Fruit fly (Drosophila melanogaster): ENCODE measurements around the gene Mt2.

Gene Mt2

dm6 chr2L:12063035-12063434 is 33.3 kb upstream of the Mt2 start, which contains the start of gene Rab3-GAP (continued):
- TF ChIP-seq tap (tag; optimal IDR thresholded peaks at IDR 0.05) (peak; percentile 4), wor (GFP tag; IDR thresholded peaks at IDR 0.05) (no peak), jing (GFP tag; optimal IDR thresholded peaks at IDR 0.05) (no peak), CG12299 (tag; optimal IDR thresholded peaks at IDR 0.05) (no peak), Deaf1 (tag; optimal IDR thresholded peaks at IDR 0.05) (no peak), schlank (tag; optimal IDR thresholded peaks at IDR 0.05) (no peak), Drgx (GFP tag; IDR thresholded peaks at IDR 0.05) (no peak), Nf-YA (GFP tag; IDR thresholded peaks at IDR 0.05) (no peak), mam (GFP tag; optimal IDR thresholded peaks at IDR 0.05) (no peak), lmd (GFP tag; IDR thresholded peaks at IDR 0.05) (peak; percentile 10; the same call in 1 of the 2 replicates), nau (GFP tag; optimal IDR thresholded peaks at IDR 0.05) (no peak), CG18764 (GFP tag; optimal IDR thresholded peaks at IDR 0.05) (peak; percentile 8), CG4617 (GFP tag; optimal IDR thresholded peaks at IDR 0.05; ENCODE audit: borderline replicate concordance) (peak; percentile 6), D (optimal IDR thresholded peaks at IDR 0.05) (no peak), D (GFP tag; optimal IDR thresholded peaks at IDR 0.05) (no peak), Doc3 (GFP tag; IDR thresholded peaks at IDR 0.05; ENCODE audit: partially characterized antibody) (peak; percentile 48), CG11696 (GFP tag; IDR thresholded peaks at IDR 0.05) (no peak), sob (GFP tag; IDR thresholded peaks at IDR 0.05) (peak; percentile 29; the same call in 1 of the 2 replicates), NK7.1 (GFP tag; optimal IDR thresholded peaks at IDR 0.05) (no peak), repo (GFP tag; optimal IDR thresholded peaks at IDR 0.05) (no peak), CG17829 (tag; optimal IDR thresholded peaks at IDR 0.05) (peak; percentile 70), Trl (optimal IDR thresholded peaks at IDR 0.05) (no peak), Trl (GFP tag; optimal IDR thresholded peaks at IDR 0.05) (no peak), CG2712 (tag; optimal IDR thresholded peaks at IDR 0.05) (peak; percentile 64), twi (tag; optimal IDR thresholded peaks at IDR 0.05) (no peak), CG4424 (GFP tag; optimal IDR thresholded peaks at IDR 0.05) (peak; percentile 46), CG14014 (GFP tag; IDR thresholded peaks at IDR 0.05) (no peak; the same call in 1 of the 2 replicates), ro (GFP tag; IDR thresholded peaks at IDR 0.05) (no peak), tx (GFP tag; optimal IDR thresholded peaks at IDR 0.05) (no peak), esg (GFP tag; conservative IDR thresholded peaks at IDR 0.05) (no peak), zfh1 (GFP tag; IDR thresholded peaks at IDR 0.05) (peak; percentile 51; the same call in 1 of the 3 replicates), lola (GFP tag; optimal IDR thresholded peaks at IDR 0.05) (peak in 1 of 3 experiments; percentile 27), GATAe (GFP tag; conservative IDR thresholded peaks at IDR 0.05) (no peak), lilli (GFP tag; optimal IDR thresholded peaks at IDR 0.05) (peak; percentile 37), hbn (GFP tag; IDR thresholded peaks at IDR 0.05; ENCODE audit: partially characterized antibody) (peak; percentile 63), jigr1 (GFP tag; IDR thresholded peaks at IDR 0.05) (no peak), CTCF (GFP tag; optimal IDR thresholded peaks at IDR 0.05) (no peak), sug (tag; optimal IDR thresholded peaks at IDR 0.05) (no peak), Med (GFP tag) (peak; percentile 78), CG1647 (GFP tag; optimal IDR thresholded peaks at IDR 0.05) (no peak), Elba2 (GFP tag; optimal IDR thresholded peaks at IDR 0.05) (peak; percentile 20), grau (tag; optimal IDR thresholded peaks at IDR 0.05) (peak; percentile 98), CG34224 (GFP tag; IDR thresholded peaks at IDR 0.05; ENCODE audit: partially characterized antibody) (peak; percentile 79), CG12659 (GFP tag; optimal IDR thresholded peaks at IDR 0.05) (peak; percentile 22), gcm2 (GFP tag; optimal IDR thresholded peaks at IDR 0.05) (no peak), CG16815 (GFP tag; optimal IDR thresholded peaks at IDR 0.05) (no peak), CG17361 (GFP tag; IDR thresholded peaks at IDR 0.05) (peak; percentile 51; the same call in 1 of the 3 replicates), hkb (optimal IDR thresholded peaks at IDR 0.05) (no peak), hkb (GFP tag; IDR thresholded peaks at IDR 0.05) (peak; percentile 57), Bgb (GFP tag; IDR thresholded peaks at IDR 0.05; ENCODE audit: partially characterized antibody) (peak; percentile 52; the same call in 1 of the 2 replicates), CG1024 (GFP tag; IDR thresholded peaks at IDR 0.05) (no peak), CG15514 (GFP tag; optimal IDR thresholded peaks at IDR 0.05) (peak; percentile 60), CG7963 (GFP tag; IDR thresholded peaks at IDR 0.05; ENCODE audit: partially characterized antibody) (peak; percentile 42; the same call in 1 of the 3 replicates)
